Fruit fly (Drosophila melanogaster) whole organism, embryonic: ENCODE results near the gene Muc18B.

Experiments used
- Antp ChIP-seq: fragments of 200-800 bp; sonication (Bioruptor generic); optimal IDR thresholded peaks from 3 replicates; lab custom pipeline; 2016; ENCODE audit warnings: missing biosample characterization, missing genetic modification characterization
- BEAF-32 ChIP-seq: fragments of 200-800 bp; sonication (Bioruptor generic); optimal IDR thresholded peaks from 3 replicates; lab custom pipeline; 2017; ENCODE audit warnings: missing biosample characterization, missing genetic modification characterization, mild to moderate bottlenecking, moderate library complexity, missing genetic modification reagents
- CG10462 ChIP-seq: fragments of 200-800 bp; sonication (Bioruptor generic); optimal IDR thresholded peaks from 2 replicates; lab custom pipeline; 2016; ENCODE audit warnings: missing biosample characterization, missing genetic modification characterization
- CG10959 ChIP-seq: fragments of 200-800 bp; sonication (Bioruptor generic); IDR thresholded peaks from 2 replicates; pipeline ENCODE4 v1.3.6; 2022; ENCODE audit warnings: missing biosample characterization, missing genetic modification characterization
- CG11695 ChIP-seq: fragments of 200-800 bp; sonication (Bioruptor generic); IDR thresholded peaks from 3 replicates; pipeline ENCODE4 v1.3.6; 2022; ENCODE audit warnings: missing biosample characterization, missing genetic modification characterization
- CG12219 ChIP-seq: fragments of 200-800 bp; sonication (Bioruptor generic); optimal IDR thresholded peaks from 3 replicates; lab custom pipeline; 2018; ENCODE audit warnings: missing biosample characterization, mild to moderate bottlenecking, missing genetic modification characterization
- CG12236 ChIP-seq: fragments of 200-800 bp; sonication (Bioruptor generic); optimal IDR thresholded peaks from 2 replicates; lab custom pipeline; 2016; ENCODE audit warnings: missing biosample characterization, missing genetic modification characterization
- CG13424 ChIP-seq: fragments of 200-800 bp; sonication (Bioruptor generic); optimal IDR thresholded peaks from 2 replicates; lab custom pipeline; 2019; ENCODE audit warnings: missing biosample characterization, mild to moderate bottlenecking, missing genetic modification characterization, moderate library complexity
- CG14441 ChIP-seq: fragments of 200-800 bp; sonication (Bioruptor generic); IDR thresholded peaks from 2 replicates; pipeline ENCODE4 v1.3.6; 2022; ENCODE audit warnings: missing biosample characterization, missing genetic modification characterization
- CG14710 ChIP-seq: fragments of 200-800 bp; sonication (Bioruptor generic); optimal IDR thresholded peaks from 3 replicates; lab custom pipeline; 2019; ENCODE audit warnings: missing biosample characterization, mild to moderate bottlenecking, missing genetic modification characterization, moderate library complexity
- CG15011 ChIP-seq: fragments of 200-800 bp; sonication (Bioruptor generic); optimal IDR thresholded peaks from 3 replicates; lab custom pipeline; 2018; ENCODE audit warnings: missing biosample characterization, mild to moderate bottlenecking, missing genetic modification characterization
- CG2889 ChIP-seq: fragments of 200-800 bp; sonication (Bioruptor generic); IDR thresholded peaks from 3 replicates; pipeline ENCODE4 v1.3.6; 2022; ENCODE audit warnings: missing biosample characterization, missing genetic modification characterization
- CG30431 ChIP-seq: fragments of 200-800 bp; sonication (Bioruptor generic); optimal IDR thresholded peaks from 2 replicates; lab custom pipeline; 2017; ENCODE audit warnings: missing biosample characterization, missing genetic modification characterization
- CG33213 ChIP-seq: fragments of 200-800 bp; sonication (Bioruptor generic); optimal IDR thresholded peaks from 3 replicates; lab custom pipeline; 2016; ENCODE audit warnings: missing biosample characterization, missing genetic modification characterization
- CG42726 ChIP-seq: fragments of 200-800 bp; sonication (Bioruptor generic); IDR thresholded peaks from 2 replicates; pipeline ENCODE4 v1.3.6; 2022; ENCODE audit warnings: missing biosample characterization, missing genetic modification characterization; ENCODE audit not compliant: partially characterized antibody
- CG4617 ChIP-seq: fragments of 200-800 bp; sonication (Bioruptor generic); optimal IDR thresholded peaks from 3 replicates; lab custom pipeline; 2016; ENCODE audit warnings: missing biosample characterization, missing genetic modification characterization, borderline replicate concordance
- CG4730 ChIP-seq: fragments of 200-800 bp; sonication (Bioruptor generic); IDR thresholded peaks from 2 replicates; pipeline ENCODE4 v1.3.6; 2022; ENCODE audit warnings: missing biosample characterization, missing genetic modification characterization
- CG4854 ChIP-seq: fragments of 200-800 bp; sonication (Bioruptor generic); optimal IDR thresholded peaks from 2 replicates; lab custom pipeline; 2016; ENCODE audit warnings: missing biosample characterization, missing genetic modification characterization, inconsistent platforms
- CG6654 ChIP-seq: fragments of 200-800 bp; sonication (Bioruptor generic); optimal IDR thresholded peaks from 2 replicates; lab custom pipeline; 2017; ENCODE audit warnings: missing biosample characterization, mild to moderate bottlenecking, missing genetic modification characterization
- CG9817 ChIP-seq: fragments of 200-800 bp; sonication (Bioruptor generic); optimal IDR thresholded peaks from 2 replicates; lab custom pipeline; 2018; ENCODE audit warnings: missing biosample characterization, mild to moderate bottlenecking, missing genetic modification characterization, moderate library complexity
- Chrac-16 ChIP-seq: fragments of 200-800 bp; sonication (Bioruptor generic); optimal IDR thresholded peaks from 3 replicates; lab custom pipeline; 2016; ENCODE audit warnings: missing biosample characterization, missing genetic modification characterization
- CoRest ChIP-seq: fragments of 200-800 bp; sonication (Bioruptor generic); optimal IDR thresholded peaks from 3 replicates; lab custom pipeline; 2018; ENCODE audit warnings: missing biosample characterization, mild to moderate bottlenecking, missing genetic modification characterization, moderate library complexity
- Dfd ChIP-seq, 2 experiments: fragments of >200 bp; optimal IDR thresholded peaks; 2 replicates each; lab custom pipeline; 2017; ENCODE audit warnings: missing biosample characterization in 2 of 2, missing genetic modification characterization in 2 of 2
- Dll ChIP-seq: fragments of 200-800 bp; sonication (Bioruptor generic); IDR thresholded peaks from 4 replicates; pipeline ENCODE4 v1.3.6; 2022; ENCODE audit warnings: missing biosample characterization, missing genetic modification characterization; ENCODE audit not compliant: partially characterized antibody
- E2f2 ChIP-seq: fragments of 200-800 bp; sonication (Bioruptor generic); IDR thresholded peaks from 2 replicates; pipeline ENCODE4 v1.3.6; 2022; ENCODE audit warnings: missing biosample characterization, missing genetic modification characterization
- H2.0 ChIP-seq: fragments of 200-800 bp; sonication (Bioruptor generic); IDR thresholded peaks from 2 replicates; pipeline ENCODE4 v1.3.6; 2022; ENCODE audit warnings: missing biosample characterization, missing genetic modification characterization
- HHEX ChIP-seq: fragments of 200-800 bp; sonication (Bioruptor generic); optimal IDR thresholded peaks from 3 replicates; lab custom pipeline; 2017; ENCODE audit warnings: missing biosample characterization, mild to moderate bottlenecking, missing genetic modification characterization, missing genetic modification reagents
- Hr3 ChIP-seq: fragments of 200-800 bp; sonication (Bioruptor generic); optimal IDR thresholded peaks from 3 replicates; lab custom pipeline; 2016; ENCODE audit warnings: missing biosample characterization, missing genetic modification characterization
- Mrtf ChIP-seq: fragments of 200-800 bp; sonication (Bioruptor generic); IDR thresholded peaks from 3 replicates; pipeline ENCODE4 v1.3.6; 2022; ENCODE audit warnings: missing biosample characterization, missing genetic modification characterization
- NFAT ChIP-seq: fragments of 200-800 bp; sonication (Bioruptor generic); IDR thresholded peaks from 2 replicates; pipeline ENCODE4 v1.3.6; 2022; ENCODE audit warnings: missing biosample characterization, missing genetic modification characterization
- Opbp ChIP-seq: fragments of 200-800 bp; sonication (Bioruptor generic); IDR thresholded peaks from 3 replicates; pipeline ENCODE4 v1.3.6; 2022; ENCODE audit warnings: missing biosample characterization, missing genetic modification characterization; ENCODE audit not compliant: partially characterized antibody
- Ptx1 ChIP-seq: fragments of 200-800 bp; sonication (Bioruptor generic); IDR thresholded peaks from 2 replicates; pipeline ENCODE4 v1.3.6; 2022; ENCODE audit warnings: missing biosample characterization, missing genetic modification characterization
- Rx ChIP-seq: fragments of 200-800 bp; sonication (Bioruptor generic); IDR thresholded peaks from 2 replicates; pipeline ENCODE4 v1.3.6; 2022; ENCODE audit warnings: missing biosample characterization, missing genetic modification characterization
- amos ChIP-seq: fragments of 200-800 bp; sonication (Bioruptor generic); IDR thresholded peaks from 2 replicates; pipeline ENCODE4 v1.3.6; 2022; ENCODE audit warnings: missing biosample characterization, missing genetic modification characterization; ENCODE audit not compliant: partially characterized antibody
- ap ChIP-seq: fragments of 200-800 bp; sonication (Bioruptor generic); IDR thresholded peaks from 2 replicates; pipeline ENCODE4 v1.3.6; 2022; ENCODE audit warnings: missing biosample characterization, missing genetic modification characterization
- bsh ChIP-seq, 2 experiments: fragments of 200-800 bp; sonication (Bioruptor generic); optimal IDR thresholded peaks; 2 replicates each; lab custom pipeline; 2017 to 2018; ENCODE audit warnings: mild to moderate bottlenecking in 2 of 2, missing biosample characterization in 2 of 2, missing genetic modification characterization in 2 of 2, moderate library complexity in 1 of 2
- ci ChIP-seq: fragments of 200-800 bp; sonication (Bioruptor generic); IDR thresholded peaks from 3 replicates; pipeline ENCODE4 v1.3.6; 2022; ENCODE audit warnings: missing biosample characterization, missing genetic modification characterization
- danr ChIP-seq: fragments of 200-800 bp; sonication (Bioruptor generic); IDR thresholded peaks from 2 replicates; pipeline ENCODE4 v1.3.6; 2022; ENCODE audit warnings: missing biosample characterization, missing genetic modification characterization
- en ChIP-seq: fragments of 200-800 bp; sonication (Bioruptor generic); optimal IDR thresholded peaks from 2 replicates; lab custom pipeline; 2016; ENCODE audit warnings: missing biosample characterization, missing genetic modification characterization
- exex ChIP-seq: fragments of 200-800 bp; sonication (Bioruptor generic); optimal IDR thresholded peaks from 4 replicates; lab custom pipeline; 2018; ENCODE audit warnings: missing biosample characterization, mild to moderate bottlenecking, missing genetic modification characterization, moderate library complexity
- eyg ChIP-seq: fragments of 200-800 bp; sonication (Bioruptor generic); optimal IDR thresholded peaks from 3 replicates; lab custom pipeline; 2016; ENCODE audit warnings: missing biosample characterization, missing genetic modification characterization
- gsb ChIP-seq: fragments of 200-800 bp; sonication (Bioruptor generic); IDR thresholded peaks from 2 replicates; pipeline ENCODE4 v1.3.6; 2022; ENCODE audit warnings: missing biosample characterization, missing genetic modification characterization
- ind ChIP-seq: fragments of 200-800 bp; sonication (Bioruptor generic); optimal IDR thresholded peaks from 3 replicates; lab custom pipeline; 2016; ENCODE audit warnings: missing biosample characterization, missing genetic modification characterization
- mld ChIP-seq: fragments of 200-800 bp; sonication (Bioruptor generic); IDR thresholded peaks from 3 replicates; pipeline ENCODE4 v1.3.6; 2022; ENCODE audit warnings: missing biosample characterization, missing genetic modification characterization; ENCODE audit not compliant: partially characterized antibody
- scrt ChIP-seq: fragments of 200-800 bp; sonication (Bioruptor generic); optimal IDR thresholded peaks from 2 replicates; lab custom pipeline; 2018; ENCODE audit warnings: missing biosample characterization, mild to moderate bottlenecking, missing genetic modification characterization, moderate library complexity
- sd ChIP-seq: fragments of 200-800 bp; sonication (Bioruptor generic); optimal IDR thresholded peaks from 3 replicates; lab custom pipeline; 2018; ENCODE audit warnings: missing biosample characterization, mild to moderate bottlenecking, missing genetic modification characterization, moderate library complexity
- unc-4 ChIP-seq: fragments of 200-800 bp; sonication (Bioruptor generic); IDR thresholded peaks from 2 replicates; pipeline ENCODE4 v1.3.6; 2022; ENCODE audit warnings: missing biosample characterization, missing genetic modification characterization; ENCODE audit not compliant: partially characterized antibody
- vvl ChIP-seq: fragments of 200-800 bp; sonication (Bioruptor generic); IDR thresholded peaks from 2 replicates; pipeline ENCODE4 v1.3.6; 2022; ENCODE audit warnings: missing biosample characterization, missing genetic modification characterization
- wor ChIP-seq: fragments of 200-800 bp; sonication (Bioruptor generic); IDR thresholded peaks from 2 replicates; pipeline ENCODE4 v1.3.6; 2022; ENCODE audit warnings: missing biosample characterization, missing genetic modification characterization

Gene Muc18B

dm6 chrX:19247200-19248052 is 32.1 kb downstream of the Muc18B start, which contains the start of gene CG7992 (continued):
- TF ChIP-seq CG2889 (no peak), CG4854 (no peak), CG12219 (GFP tag; lab: Kevin White, UChicago) (peak; percentile 27), bsh (GFP tag; optimal IDR thresholded peaks at IDR 0.05; lab: Kevin White, UChicago) (peak in 1 of 2 experiments; percentile 39), Dfd (GFP tag; optimal IDR thresholded peaks at IDR 0.05; lab: Kevin White, UChicago) (no peak), Dll (no peak), Antp (GFP tag; lab: Kevin White, UChicago) (peak; percentile 45), Chrac-16 (GFP tag; lab: Kevin White, UChicago) (peak; percentile 21), CoRest (peak; percentile 71), unc-4 (no peak), CG13424 (tag; lab: Kevin White, UChicago) (peak; percentile 60), eyg (GFP tag; lab: Kevin White, UChicago) (peak; percentile 37), ci (GFP tag; lab: Robert Waterston, UW) (no peak), H2.0 (GFP tag; lab: Robert Waterston, UW) (no peak), wor (GFP tag; lab: Robert Waterston, UW) (no peak), CG42726 (no peak), CG4617 (GFP tag; lab: Kevin White, UChicago) (no peak), gsb (GFP tag; lab: Robert Waterston, UW) (no peak), E2f2 (no peak), CG30431 (GFP tag; lab: Kevin White, UChicago) (no peak), ap (GFP tag; lab: Robert Waterston, UW) (no peak), Ptx1 (GFP tag; lab: Robert Waterston, UW) (peak; percentile 57), scrt (GFP tag; lab: Kevin White, UChicago) (peak; percentile 49), sd (tag; lab: Kevin White, UChicago) (peak; percentile 76), Mrtf (GFP tag; lab: Robert Waterston, UW) (0 out of 3 replicates have a peak, but pooled peaks have one; percentile 44), CG12236 (GFP tag; lab: Kevin White, UChicago) (peak; percentile 1), danr (GFP tag; lab: Robert Waterston, UW) (no peak), CG33213 (GFP tag; lab: Kevin White, UChicago) (no peak), HHEX (peak; percentile 63), mld (GFP tag; lab: Robert Waterston, UW) (no peak), CG10462 (GFP tag; lab: Kevin White, UChicago) (no peak), Opbp (GFP tag; lab: Robert Waterston, UW) (no peak), CG14710 (tag; lab: Kevin White, UChicago) (peak; percentile 1), vvl (GFP tag; lab: Robert Waterston, UW) (no peak), NFAT (GFP tag; lab: Robert Waterston, UW) (peak; percentile 17; the same call in 1 of the 2 replicates), Hr3 (GFP tag; lab: Kevin White, UChicago) (peak; percentile 62), CG10959 (GFP tag; lab: Robert Waterston, UW) (no peak), exex (tag; lab: Kevin White, UChicago) (peak; percentile 99), CG11695 (GFP tag; lab: Robert Waterston, UW) (peak; percentile 57; the same call in 2 of the 3 replicates), en (no peak), CG15011 (GFP tag; lab: Kevin White, UChicago) (peak; percentile 43), Rx (peak; percentile 50; the same call in 1 of the 2 replicates), CG6654 (GFP tag; lab: Kevin White, UChicago) (peak; percentile 6), amos (GFP tag; lab: Robert Waterston, UW) (no peak), CG9817 (peak; percentile 40), ind (GFP tag; lab: Kevin White, UChicago) (peak; percentile 54), BEAF-32 (GFP tag; lab: Kevin White, UChicago) (no peak), CG14441 (GFP tag; lab: Robert Waterston, UW) (peak; percentile 51; the same call in 1 of the 2 replicates), CG4730 (no peak; the same call in 1 of the 2 replicates)
